Worm (Caenorhabditis elegans) whole organism, L2 larva: ENCODE data around the gene pcs-1.

Experiments
- ZK546.5 ChIP-seq: sonication (generic microtip); optimal IDR thresholded peaks from 2 replicates; lab custom pipeline; 2017; ENCODE audit warnings: missing biosample characterization, missing genetic modification characterization
- blmp-1 ChIP-seq: sonication (generic microtip); optimal IDR thresholded peaks from 2 replicates; lab custom pipeline; 2017; ENCODE audit warnings: missing genetic modification characterization, mild to moderate bottlenecking, missing compliant biosample characterization, antibody characterized with exemption, moderate library complexity; ENCODE audit not compliant: insufficient read depth
- dmd-4 ChIP-seq: sonication (generic microtip); optimal IDR thresholded peaks from 2 replicates; lab custom pipeline; 2017; ENCODE audit warnings: missing biosample characterization, missing genetic modification characterization
- elt-1 ChIP-seq: fragments of 150-350 bp; optimal IDR thresholded peaks from 2 replicates; lab custom pipeline; 2014; ENCODE audit warnings: missing biosample characterization, missing genetic modification characterization
- elt-3 ChIP-seq: sonication (generic microtip); optimal IDR thresholded peaks from 2 replicates; lab custom pipeline; 2017; ENCODE audit warnings: missing biosample characterization, missing genetic modification characterization
- fos-1 ChIP-seq: fragments of 150-350 bp; optimal IDR thresholded peaks from 2 replicates; lab custom pipeline; 2014; ENCODE audit warnings: missing biosample characterization, missing genetic modification characterization
- lin-39 ChIP-seq: fragments of 150-350 bp; optimal IDR thresholded peaks from 2 replicates; lab custom pipeline; 2014; ENCODE audit warnings: missing biosample characterization, missing genetic modification reagents, missing genetic modification characterization
- lsy-2 ChIP-seq, 2 experiments: fragments of 150-350 bp in 1 of 2; sonication (generic microtip) in 1 of 2; optimal IDR thresholded peaks; 2 replicates each; lab custom pipeline; 2014 to 2017; ENCODE audit warnings: missing biosample characterization in 2 of 2, missing genetic modification characterization in 2 of 2
- mab-5 ChIP-seq: fragments of 150-350 bp; optimal IDR thresholded peaks from 2 replicates; lab custom pipeline; 2014; ENCODE audit warnings: missing biosample characterization, missing genetic modification characterization
- nhr-129 ChIP-seq: fragments of 150-350 bp; optimal IDR thresholded peaks from 2 replicates; lab custom pipeline; 2014; ENCODE audit warnings: missing biosample characterization, missing genetic modification characterization
- nhr-237 ChIP-seq: fragments of 150-350 bp; optimal IDR thresholded peaks from 2 replicates; lab custom pipeline; 2014; ENCODE audit warnings: missing biosample characterization, missing genetic modification characterization
- snpc-4 ChIP-seq: fragments of 150-350 bp; optimal IDR thresholded peaks from 2 replicates; lab custom pipeline; 2014; ENCODE audit warnings: missing biosample characterization, missing genetic modification characterization
- unc-55 ChIP-seq: fragments of 150-350 bp; sonication (generic microtip); optimal IDR thresholded peaks from 3 replicates; lab custom pipeline; 2014; ENCODE audit warnings: missing biosample characterization, missing genetic modification reagents, missing genetic modification characterization
- ztf-4 ChIP-seq: fragments of 150-350 bp; optimal IDR thresholded peaks from 2 replicates; lab custom pipeline; 2014; ENCODE audit warnings: missing biosample characterization, missing genetic modification characterization

DNA sequence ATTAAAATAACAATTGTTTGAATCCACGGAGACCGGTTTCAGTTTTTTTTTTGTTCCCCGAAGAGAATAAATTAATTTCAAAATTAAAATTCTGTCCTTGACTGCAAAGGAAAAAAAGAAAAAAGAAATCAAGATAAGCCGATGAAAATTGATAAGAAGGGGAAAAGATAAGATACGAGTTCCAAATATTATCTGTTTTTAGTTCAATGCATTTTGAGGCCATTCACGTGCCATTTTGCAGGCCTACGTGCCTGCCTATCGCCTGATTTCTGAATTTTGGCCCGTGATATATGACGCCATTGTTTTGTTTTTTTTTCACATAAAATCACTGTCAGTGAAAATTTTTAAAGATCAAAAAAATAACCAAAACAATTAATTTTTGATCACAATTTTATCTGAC lies 33.9 kb upstream of the pcs-1 start:
- TF ChIP-seq ztf-4 (tag; lab: Kevin White, UChicago) = no peak
- no peak for TF ChIP-seq blmp-1 (tag; lab: Kevin White, UChicago)
- TF ChIP-seq elt-3 (tag; lab: Kevin White, UChicago) = no peak
- no peak for TF ChIP-seq mab-5 (tag; lab: Kevin White, UChicago)
- no peak for TF ChIP-seq lin-39
- no peak for TF ChIP-seq elt-1 (tag; lab: Kevin White, UChicago)
- TF ChIP-seq dmd-4 (tag; lab: Kevin White, UChicago) = no peak
- TF ChIP-seq nhr-237 (tag; lab: Kevin White, UChicago) = no peak
- no peak for TF ChIP-seq nhr-129 (tag; lab: Kevin White, UChicago)
- TF ChIP-seq snpc-4 (tag; lab: Kevin White, UChicago) = no peak
- TF ChIP-seq ZK546.5 (tag; lab: Kevin White, UChicago) = no peak
- no peak for TF ChIP-seq unc-55 (GFP tag; lab: Kevin White, UChicago)
- no peak for TF ChIP-seq lsy-2 (tag; optimal IDR thresholded peaks at IDR 0.05; lab: Kevin White, UChicago)
- peak; percentile 71 for TF ChIP-seq fos-1
